Fruit fly (Drosophila melanogaster): ENCODE measurements around the gene Mst87F.

Mst87F gene

DNA sequence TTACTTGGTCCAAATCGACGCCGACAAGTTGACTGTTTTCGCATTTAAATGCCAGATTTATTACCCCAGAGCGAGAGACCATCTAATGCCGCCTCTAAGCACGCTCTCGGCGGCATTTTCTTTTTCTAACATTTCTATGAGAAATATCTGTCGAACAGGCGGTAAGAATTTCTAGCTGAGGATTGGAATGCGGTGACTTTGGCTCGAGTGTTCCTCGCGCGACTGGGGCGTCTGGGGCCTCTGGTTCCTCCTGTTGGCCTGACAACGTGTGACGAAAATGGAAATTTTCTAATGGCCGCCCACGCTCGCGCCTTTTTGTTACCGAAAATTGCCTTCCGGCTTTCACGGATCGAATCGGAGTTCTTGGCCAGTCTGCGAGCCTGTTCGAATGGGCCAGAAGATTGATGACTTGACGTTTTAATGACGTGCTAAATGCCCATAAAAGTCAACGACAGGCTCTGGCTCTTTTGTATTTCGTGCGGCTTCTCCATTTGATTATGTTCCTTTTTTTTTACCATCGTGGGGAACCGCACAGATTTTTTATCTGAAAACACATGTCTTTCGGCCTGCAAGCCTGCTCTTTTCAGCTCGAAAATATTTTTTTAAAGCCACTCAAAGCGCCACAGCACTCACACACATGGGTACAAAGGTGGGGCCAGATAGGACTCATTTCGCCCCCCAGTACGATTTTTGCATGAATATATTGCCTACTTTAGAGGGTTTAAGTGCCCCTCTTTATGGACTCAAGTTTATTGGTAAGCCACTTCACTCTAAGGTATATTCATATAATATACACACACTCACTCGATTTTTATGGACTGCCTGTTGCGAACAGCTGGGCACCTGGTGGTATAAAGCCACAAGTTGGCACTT lies 26.4 kb downstream of the Mst87F start:
- TF ChIP-seq fd96Ca (GFP tag; IDR thresholded peaks at IDR 0.05) (no peak), CG12605 (GFP tag; IDR thresholded peaks at IDR 0.05) (0 out of 2 replicates have a peak, but pooled peaks have one; percentile 10), CG4496 (GFP tag; IDR thresholded peaks at IDR 0.05) (0 out of 3 replicates have a peak, but pooled peaks have one; percentile 30), Pif1A (GFP tag; optimal IDR thresholded peaks at IDR 0.05) (no peak), CG17806 (tag; optimal IDR thresholded peaks at IDR 0.05) (no peak)

DNA sequence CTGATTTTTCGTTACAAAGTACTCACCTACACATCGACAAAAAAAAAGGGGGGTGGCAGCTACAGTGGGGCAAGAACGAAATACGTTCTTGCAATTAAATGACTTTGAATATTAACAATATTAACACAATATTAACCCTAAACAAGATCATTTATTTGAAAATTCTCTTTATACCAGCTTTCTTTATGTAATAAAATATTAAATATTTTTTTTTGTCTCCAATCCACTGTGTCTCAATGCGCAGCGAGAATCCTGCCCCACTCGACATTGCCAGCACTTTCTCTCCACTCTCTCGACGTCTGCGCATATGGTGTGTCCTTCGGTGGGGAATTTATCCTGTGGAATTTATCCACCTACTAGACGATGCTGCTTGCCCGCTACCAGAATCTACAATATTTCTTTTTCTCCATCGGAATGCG lies 27.4 kb downstream of the Mst87F start:
- peak; percentile 71 for TF ChIP-seq CG9948 (tag; optimal IDR thresholded peaks at IDR 0.05)
- TF ChIP-seq CG8159 (tag; optimal IDR thresholded peaks at IDR 0.05) = peak; percentile 81
- peak; percentile 78 for TF ChIP-seq CG17806 (tag; optimal IDR thresholded peaks at IDR 0.05)
- peak; percentile 77 for TF ChIP-seq CG14655 (GFP tag; optimal IDR thresholded peaks at IDR 0.05)
- TF ChIP-seq gl (tag; optimal IDR thresholded peaks at IDR 0.05) = peak; percentile 25
- TF ChIP-seq Pif1B (GFP tag; optimal IDR thresholded peaks at IDR 0.05) = peak; percentile 68
- peak; percentile 93 for TF ChIP-seq CG4496 (GFP tag; IDR thresholded peaks at IDR 0.05)
- no peak for TF ChIP-seq EcR (GFP tag; optimal IDR thresholded peaks at IDR 0.05)
- TF ChIP-seq CG34367 (tag; optimal IDR thresholded peaks at IDR 0.05) = peak; percentile 53
- TF ChIP-seq CG13204 (GFP tag; optimal IDR thresholded peaks at IDR 0.05) = peak; percentile 38
- peak; percentile 89 for TF ChIP-seq CG32121 (GFP tag; IDR thresholded peaks at IDR 0.05)
- TF ChIP-seq fd96Ca (GFP tag; IDR thresholded peaks at IDR 0.05) = peak; percentile 85
- peak; percentile 65 for TF ChIP-seq CG8301 (tag; optimal IDR thresholded peaks at IDR 0.05)
- peak; percentile 64 for TF ChIP-seq Pif1A (GFP tag; optimal IDR thresholded peaks at IDR 0.05)
- TF ChIP-seq rn (GFP tag; IDR thresholded peaks at IDR 0.05) = peak; percentile 66; the same call in 1 of the 2 replicates
- peak; percentile 30; the same call in 1 of the 2 replicates for TF ChIP-seq CG10348 (GFP tag; IDR thresholded peaks at IDR 0.05)
- peak; percentile 76 for TF ChIP-seq CG15710 (tag; optimal IDR thresholded peaks at IDR 0.05)
- peak; percentile 82; the same call in 1 of the 2 replicates for TF ChIP-seq CG12605 (GFP tag; IDR thresholded peaks at IDR 0.05)
- TF ChIP-seq D1 (tag; optimal IDR thresholded peaks at IDR 0.05) = no peak
- TF ChIP-seq Snoo (tag; optimal IDR thresholded peaks at IDR 0.05) = peak; percentile 66
- peak; percentile 89 for TF ChIP-seq Ets98B (GFP tag; IDR thresholded peaks at IDR 0.05)

DNA sequence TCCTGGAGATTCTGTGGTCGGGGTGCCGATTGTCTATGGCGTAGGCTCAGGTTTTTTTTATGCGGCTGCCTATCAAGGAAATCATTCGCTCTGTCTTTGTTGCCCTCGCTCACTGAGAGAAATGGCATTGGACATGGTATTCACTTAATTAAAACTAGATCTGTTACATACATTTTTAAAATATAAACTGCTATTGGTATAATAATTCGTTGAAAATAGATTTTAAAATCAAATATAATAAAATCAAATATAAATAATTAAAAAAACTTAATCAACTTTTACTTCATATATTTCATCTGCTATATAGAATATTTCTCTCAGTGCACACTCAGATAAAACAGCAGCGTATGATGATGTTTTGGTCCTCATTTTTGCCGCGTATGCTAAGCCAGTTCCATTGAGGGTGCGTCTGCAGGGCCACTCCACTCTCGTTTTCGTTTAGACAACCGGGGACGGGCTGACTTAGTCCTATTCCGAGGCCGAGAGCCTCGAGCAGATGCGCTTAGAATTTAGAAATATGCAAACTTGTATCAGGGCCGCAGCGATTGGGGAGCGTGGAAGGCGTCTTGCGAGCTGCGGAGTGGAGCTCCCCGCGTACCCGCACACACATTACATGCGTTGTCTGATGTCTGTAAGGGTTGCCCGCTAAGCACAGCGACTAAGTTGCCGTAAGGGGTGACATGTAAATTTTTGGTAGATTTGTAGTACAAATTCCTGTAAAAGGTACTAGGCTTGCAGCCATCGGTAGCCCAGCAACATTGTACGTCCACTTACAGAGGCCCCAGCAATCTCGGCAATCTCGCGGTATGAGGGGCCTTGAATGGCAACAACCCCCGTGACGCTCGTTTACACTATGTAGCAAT lies 28.0 kb downstream of the Mst87F start:
- peak; percentile 7 for TF ChIP-seq CG8301 (tag; optimal IDR thresholded peaks at IDR 0.05)
- peak; percentile 7 for TF ChIP-seq Snoo (tag; optimal IDR thresholded peaks at IDR 0.05)
- TF ChIP-seq CG10348 (GFP tag; IDR thresholded peaks at IDR 0.05) = no peak
- no peak for TF ChIP-seq rn (GFP tag; IDR thresholded peaks at IDR 0.05)
- no peak for TF ChIP-seq CG13204 (GFP tag; optimal IDR thresholded peaks at IDR 0.05)
- TF ChIP-seq CG17806 (tag; optimal IDR thresholded peaks at IDR 0.05) = peak; percentile 48
- TF ChIP-seq CG9948 (tag; optimal IDR thresholded peaks at IDR 0.05) = peak; percentile 46
- TF ChIP-seq CG32121 (GFP tag; IDR thresholded peaks at IDR 0.05) = no peak
- no peak for TF ChIP-seq Pif1B (GFP tag; optimal IDR thresholded peaks at IDR 0.05)
- no peak for TF ChIP-seq EcR (GFP tag; optimal IDR thresholded peaks at IDR 0.05)
- TF ChIP-seq CG14655 (GFP tag; optimal IDR thresholded peaks at IDR 0.05) = peak; percentile 46
- TF ChIP-seq Ets98B (GFP tag; IDR thresholded peaks at IDR 0.05) = no peak
- TF ChIP-seq CG15710 (tag; optimal IDR thresholded peaks at IDR 0.05) = peak; percentile 40
- no peak for TF ChIP-seq fd96Ca (GFP tag; IDR thresholded peaks at IDR 0.05)
- no peak for TF ChIP-seq gl (tag; optimal IDR thresholded peaks at IDR 0.05)
- no peak for TF ChIP-seq CG4496 (GFP tag; IDR thresholded peaks at IDR 0.05)
- peak; percentile 65 for TF ChIP-seq CG8159 (tag; optimal IDR thresholded peaks at IDR 0.05)
- TF ChIP-seq CG34367 (tag; optimal IDR thresholded peaks at IDR 0.05) = no peak
- TF ChIP-seq Pif1A (GFP tag; optimal IDR thresholded peaks at IDR 0.05) = no peak
- TF ChIP-seq CG12605 (GFP tag; IDR thresholded peaks at IDR 0.05) = no peak
- TF ChIP-seq D1 (tag; optimal IDR thresholded peaks at IDR 0.05) = no peak

dm6 chr3R:13797823-13798446 lies 29.9 kb downstream of the Mst87F start:
- TF ChIP-seq CG15710 (tag; optimal IDR thresholded peaks at IDR 0.05) (no peak), CG34367 (tag; optimal IDR thresholded peaks at IDR 0.05) (no peak), D1 (tag; optimal IDR thresholded peaks at IDR 0.05) (no peak), CG14655 (GFP tag; optimal IDR thresholded peaks at IDR 0.05) (no peak), CG4496 (GFP tag; IDR thresholded peaks at IDR 0.05) (no peak), CG8301 (tag; optimal IDR thresholded peaks at IDR 0.05) (no peak), EcR (GFP tag; optimal IDR thresholded peaks at IDR 0.05) (no peak), CG13204 (GFP tag; optimal IDR thresholded peaks at IDR 0.05) (no peak), CG10348 (GFP tag; IDR thresholded peaks at IDR 0.05) (no peak), CG9948 (tag; optimal IDR thresholded peaks at IDR 0.05) (no peak), CG32121 (GFP tag; IDR thresholded peaks at IDR 0.05) (no peak), Ets98B (GFP tag; IDR thresholded peaks at IDR 0.05) (no peak), Pif1B (GFP tag; optimal IDR thresholded peaks at IDR 0.05) (no peak), Snoo (tag; optimal IDR thresholded peaks at IDR 0.05) (no peak), Pif1A (GFP tag; optimal IDR thresholded peaks at IDR 0.05) (no peak)
